Worm (Caenorhabditis elegans): ENCODE data around the gene frg-1.

DNA sequence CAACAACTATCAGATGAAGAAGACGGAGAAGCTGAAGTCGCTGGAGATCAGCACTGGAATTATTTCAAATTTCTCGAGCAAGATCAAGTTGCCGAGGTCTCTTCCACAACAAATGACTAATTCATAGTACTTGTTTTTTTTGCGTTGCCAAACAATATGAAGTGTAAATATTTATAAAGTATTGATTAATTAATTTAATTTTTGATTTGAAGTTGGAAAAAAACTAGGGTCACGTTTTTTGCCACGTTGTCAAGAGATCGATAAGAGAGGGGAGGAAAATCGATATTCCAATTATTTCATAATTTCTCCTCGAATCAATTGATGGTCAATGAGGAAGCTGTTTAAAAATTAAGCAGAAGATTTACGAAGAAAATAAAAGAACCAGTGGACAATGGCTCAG is 26.2 kb downstream of the frg-1 start, which contains the start of gene snf-7:
- TF ChIP-seq nhr-23 (tag; optimal IDR thresholded peaks at IDR 0.05): no peak
- TF ChIP-seq lin-39 (tag; optimal IDR thresholded peaks at IDR 0.05): no peak
